Fruit fly (Drosophila melanogaster): ENCODE measurements around the gene olf413.
A peak's percentile ranks its signal among the peaks of the same experiment; 100 is the strongest.

Gene olf413

DNA sequence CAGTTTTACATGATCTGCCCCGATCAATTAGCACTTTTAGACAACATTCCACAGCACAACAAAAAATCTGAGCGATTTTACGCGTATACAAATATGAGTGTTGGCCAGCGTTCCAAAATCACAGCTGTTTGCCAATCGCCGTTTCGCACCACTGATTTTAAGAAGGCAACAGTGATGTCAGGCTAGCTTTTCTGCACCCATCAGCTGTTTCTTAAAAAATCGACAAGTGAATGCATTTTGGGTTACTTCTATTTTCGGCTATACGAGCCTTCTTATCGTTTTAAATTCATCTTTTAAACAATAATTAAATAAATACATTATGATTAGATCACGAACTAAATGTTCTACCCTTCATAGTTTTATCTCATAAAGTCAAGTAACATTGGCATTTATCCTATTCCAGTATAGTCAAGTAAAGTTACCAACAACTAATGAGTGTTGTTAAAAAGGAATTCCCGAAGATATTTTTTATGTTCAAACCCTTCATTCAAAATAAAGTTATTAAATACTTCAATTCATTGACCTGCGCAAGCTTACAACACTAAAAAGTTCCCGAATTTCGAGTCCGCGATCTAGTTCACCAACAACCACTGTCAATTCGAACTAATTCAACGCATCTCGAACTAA lies 127.0 kb downstream of the olf413 start, which contains the start of the genes Rich and Ddx1 (continued):
- no peak for TF ChIP-seq CG6175 (GFP tag; IDR thresholded peaks at IDR 0.05)
- TF ChIP-seq Ssrp (tag; optimal IDR thresholded peaks at IDR 0.05), result peak; percentile 21
- TF ChIP-seq Opbp (GFP tag; IDR thresholded peaks at IDR 0.05; ENCODE audit: partially characterized antibody), result no peak
- TF ChIP-seq nerfin-2 (GFP tag; IDR thresholded peaks at IDR 0.05; ENCODE audit: partially characterized antibody), result no peak
- TF ChIP-seq CG6813 (GFP tag; optimal IDR thresholded peaks at IDR 0.05), result no peak
- no peak for TF ChIP-seq CG14860 (GFP tag; IDR thresholded peaks at IDR 0.05; ENCODE audit: partially characterized antibody)
- TF ChIP-seq Bteb2 (GFP tag; optimal IDR thresholded peaks at IDR 0.05), result peak; percentile 66
- no peak for TF ChIP-seq CG31365 (tag; optimal IDR thresholded peaks at IDR 0.05)
- TF ChIP-seq Adf1 (GFP tag; IDR thresholded peaks at IDR 0.05), result no peak
- TF ChIP-seq CG12155 (GFP tag; optimal IDR thresholded peaks at IDR 0.05), result peak; percentile 48
- TF ChIP-seq CG2889 (GFP tag; IDR thresholded peaks at IDR 0.05), result no peak
- TF ChIP-seq CG16863 (GFP tag; optimal IDR thresholded peaks at IDR 0.05), result no peak
- no peak for TF ChIP-seq zen (tag; optimal IDR thresholded peaks at IDR 0.05)
- TF ChIP-seq Mad (GFP tag; optimal IDR thresholded peaks at IDR 0.05), result peak; percentile 11
- peak; percentile 33 for TF ChIP-seq CG13123 (GFP tag; optimal IDR thresholded peaks at IDR 0.05)
- no peak for TF ChIP-seq oc (tag; optimal IDR thresholded peaks at IDR 0.05)
- TF ChIP-seq Hand (GFP tag; optimal IDR thresholded peaks at IDR 0.05), result no peak
- peak; percentile 21 for TF ChIP-seq bab2 (GFP tag; optimal IDR thresholded peaks at IDR 0.05)
- TF ChIP-seq NC2β (GFP tag; optimal IDR thresholded peaks at IDR 0.05), result no peak
- no peak for TF ChIP-seq gcm (GFP tag; optimal IDR thresholded peaks at IDR 0.05)
- peak; percentile 32 for TF ChIP-seq jumu (GFP tag; optimal IDR thresholded peaks at IDR 0.05)
- peak; percentile 51 for TF ChIP-seq CG8290 (GFP tag; optimal IDR thresholded peaks at IDR 0.05)
- TF ChIP-seq CG8290 (tag; optimal IDR thresholded peaks at IDR 0.05), result peak; percentile 58 to 70
- no peak for TF ChIP-seq inv (GFP tag; IDR thresholded peaks at IDR 0.05; ENCODE audit: partially characterized antibody)
- peak; percentile 7; the same call in 1 of the 2 replicates for TF ChIP-seq amos (GFP tag; IDR thresholded peaks at IDR 0.05; ENCODE audit: partially characterized antibody)
- peak; percentile 41 for TF ChIP-seq CG4617 (GFP tag; optimal IDR thresholded peaks at IDR 0.05; ENCODE audit: borderline replicate concordance)
- peak in 1 of 2 experiments; percentile 36 for TF ChIP-seq Pdp1 (GFP tag; optimal IDR thresholded peaks at IDR 0.05)
- TF ChIP-seq CG1233 (GFP tag; optimal IDR thresholded peaks at IDR 0.05), result peak; percentile 49
- TF ChIP-seq crp (GFP tag; optimal IDR thresholded peaks at IDR 0.05), result peak; percentile 92 to 98
- peak; percentile 72 for TF ChIP-seq CG2120 (GFP tag; optimal IDR thresholded peaks at IDR 0.05)
- no peak for TF ChIP-seq Poxn (GFP tag; IDR thresholded peaks at IDR 0.05)
- TF ChIP-seq bcd (GFP tag; optimal IDR thresholded peaks at IDR 0.05), result peak; percentile 62
- no peak for TF ChIP-seq ara (GFP tag; IDR thresholded peaks at IDR 0.05)
- no peak for TF ChIP-seq CG4730 (GFP tag; IDR thresholded peaks at IDR 0.05)
- TF ChIP-seq mld (GFP tag; IDR thresholded peaks at IDR 0.05; ENCODE audit: partially characterized antibody), result no peak
- TF ChIP-seq CG2678 (tag; optimal IDR thresholded peaks at IDR 0.05), result peak; percentile 30
- no peak for TF ChIP-seq CG7963 (GFP tag; IDR thresholded peaks at IDR 0.05; ENCODE audit: partially characterized antibody)
- peak; percentile 28 for TF ChIP-seq CG16815 (GFP tag; optimal IDR thresholded peaks at IDR 0.05)
- no peak for TF ChIP-seq unc-4 (GFP tag; IDR thresholded peaks at IDR 0.05; ENCODE audit: partially characterized antibody)
- peak; percentile 18 for TF ChIP-seq slou (GFP tag; optimal IDR thresholded peaks at IDR 0.05)
- TF ChIP-seq CG5953 (GFP tag; IDR thresholded peaks at IDR 0.05), result no peak
- no peak for TF ChIP-seq repo (GFP tag; optimal IDR thresholded peaks at IDR 0.05)
- TF ChIP-seq Drgx (GFP tag; IDR thresholded peaks at IDR 0.05), result no peak
- no peak for TF ChIP-seq Hey (tag; optimal IDR thresholded peaks at IDR 0.05)
- TF ChIP-seq CG18011 (GFP tag; optimal IDR thresholded peaks at IDR 0.05), result no peak
- TF ChIP-seq CG6791 (GFP tag; IDR thresholded peaks at IDR 0.05; ENCODE audit: partially characterized antibody), result peak; percentile 48; the same call in 1 of the 3 replicates
- TF ChIP-seq HLH3B (GFP tag; IDR thresholded peaks at IDR 0.05), result no peak
- 0 out of 3 replicates have a peak, but pooled peaks have one; percentile 35 for TF ChIP-seq dysf (GFP tag; IDR thresholded peaks at IDR 0.05)
- TF ChIP-seq wor (GFP tag; IDR thresholded peaks at IDR 0.05), result no peak
